Fruit fly (Drosophila melanogaster) whole organism, wandering third instar larva: ENCODE measurements around the gene CG12702.

Source experiments
- Abd-B ChIP-seq: fragments of >200 bp; optimal IDR thresholded peaks from 2 replicates; lab custom pipeline; 2017; ENCODE audit warnings: missing biosample characterization, missing genetic modification characterization
- CG32264 ChIP-seq: fragments of 200-800 bp; sonication (Bioruptor generic); optimal IDR thresholded peaks from 2 replicates; lab custom pipeline; 2016; ENCODE audit warnings: missing biosample characterization, missing genetic modification characterization
- CG9705 ChIP-seq: fragments of 200-800 bp; sonication (Bioruptor generic); optimal IDR thresholded peaks from 2 replicates; lab custom pipeline; 2018; ENCODE audit warnings: missing biosample characterization, mild to moderate bottlenecking, missing genetic modification characterization
- CrebA ChIP-seq: fragments of 200-800 bp; sonication (Bioruptor generic); optimal IDR thresholded peaks from 2 replicates; lab custom pipeline; 2016; ENCODE audit warnings: missing biosample characterization, mild to moderate bottlenecking, missing genetic modification characterization, borderline replicate concordance
- Dfd ChIP-seq: fragments of >200 bp; optimal IDR thresholded peaks from 2 replicates; lab custom pipeline; 2017; ENCODE audit warnings: missing biosample characterization, missing genetic modification characterization
- Dif ChIP-seq: fragments of 200-275, 200-300 bp; sonication (Bioruptor generic); optimal IDR thresholded peaks from 2 replicates; lab custom pipeline; 2018; ENCODE audit warnings: missing biosample characterization, missing genetic modification characterization; ENCODE audit not compliant: partially characterized antibody
- GATAd ChIP-seq: sonication (Bioruptor generic); optimal IDR thresholded peaks from 2 replicates; lab custom pipeline; 2016; ENCODE audit warnings: missing biosample characterization, missing genetic modification characterization
- HLH106 ChIP-seq: fragments of 200-800 bp; optimal IDR thresholded peaks from 3 replicates; lab custom pipeline; 2019; ENCODE audit warnings: missing biosample characterization, mild to moderate bottlenecking, missing genetic modification characterization, moderate library complexity
- Hnf4 ChIP-seq: fragments of 200-800 bp; sonication (Bioruptor generic); optimal IDR thresholded peaks from 2 replicates; lab custom pipeline; 2016; ENCODE audit warnings: missing biosample characterization, mild to moderate bottlenecking, missing genetic modification characterization
- Hr78 ChIP-seq: fragments of >200 bp; optimal IDR thresholded peaks from 2 replicates; lab custom pipeline; 2017; ENCODE audit warnings: missing biosample characterization, missing genetic modification characterization
- Hr83 ChIP-seq: fragments of 200-300 bp; sonication (Bioruptor generic); optimal IDR thresholded peaks from 2 replicates; lab custom pipeline; 2016; ENCODE audit warnings: missing biosample characterization, mild to moderate bottlenecking, missing genetic modification characterization, moderate library complexity; ENCODE audit not compliant: poor library complexity, severe bottlenecking
- Jra ChIP-seq: sonication (Bioruptor generic); optimal IDR thresholded peaks from 2 replicates; lab custom pipeline; 2016; ENCODE audit warnings: missing biosample characterization, missing genetic modification characterization
- Mio ChIP-seq: sonication (Bioruptor generic); optimal IDR thresholded peaks from 2 replicates; lab custom pipeline; 2016; ENCODE audit warnings: missing biosample characterization, missing genetic modification characterization
- Myc ChIP-seq: fragments of >200 bp; optimal IDR thresholded peaks from 2 replicates; lab custom pipeline; 2017
- N ChIP-seq: fragments of >200 bp; optimal IDR thresholded peaks from 2 replicates; lab custom pipeline; 2018; ENCODE audit warnings: missing biosample characterization, missing external identifiers, missing genetic modification characterization
- OdsH ChIP-seq: fragments of 200-800 bp; sonication (Bioruptor generic); optimal IDR thresholded peaks from 2 replicates; lab custom pipeline; 2016; ENCODE audit warnings: missing biosample characterization, mild to moderate bottlenecking, missing genetic modification characterization
- Rel ChIP-seq, 2 experiments: fragments of 200-800 bp; sonication (Bioruptor generic) in 1 of 2; optimal IDR thresholded peaks; 2 replicates in 1 of 2; 3 replicates in 1 of 2; lab custom pipeline; 2016 to 2019; ENCODE audit warnings: mild to moderate bottlenecking in 2 of 2, missing biosample characterization in 2 of 2, missing genetic modification characterization in 2 of 2, moderate library complexity in 1 of 2
- Sp1 ChIP-seq: fragments of 200-800 bp; sonication (Bioruptor generic); optimal IDR thresholded peaks from 3 replicates; lab custom pipeline; 2019; ENCODE audit warnings: missing biosample characterization, mild to moderate bottlenecking, missing genetic modification characterization, moderate library complexity
- Vsx2 ChIP-seq: fragments of 200-300, 225-300 bp; sonication (Bioruptor generic); optimal IDR thresholded peaks from 2 replicates; lab custom pipeline; 2018; ENCODE audit warnings: missing biosample characterization, missing genetic modification characterization; ENCODE audit not compliant: partially characterized antibody
- br ChIP-seq: fragments of 200-800 bp; sonication (Bioruptor generic); optimal IDR thresholded peaks from 2 replicates; lab custom pipeline; 2016; ENCODE audit warnings: missing biosample characterization, missing genetic modification characterization
- brk ChIP-seq: fragments of 200-800 bp; sonication (Bioruptor generic); optimal IDR thresholded peaks from 2 replicates; lab custom pipeline; 2016; ENCODE audit warnings: missing biosample characterization, mild to moderate bottlenecking, missing genetic modification characterization
- dl ChIP-seq, 2 experiments: fragments of 175-275, 200-275 bp in 1 of 2; fragments of 200-275 bp in 1 of 2; sonication (Bioruptor generic); optimal IDR thresholded peaks; lab custom pipeline; 2018; ENCODE audit warnings: mild to moderate bottlenecking in 2 of 2, missing biosample characterization in 2 of 2, missing genetic modification characterization in 2 of 2, moderate library complexity in 2 of 2; ENCODE audit not compliant: partially characterized antibody in 2 of 2, insufficient read depth in 1 of 2
- dmrt93B ChIP-seq: fragments of 200-800 bp; sonication (Bioruptor generic); optimal IDR thresholded peaks from 2 replicates; lab custom pipeline; 2018; ENCODE audit warnings: missing biosample characterization, mild to moderate bottlenecking, missing genetic modification characterization
- dsf ChIP-seq: sonication (Bioruptor generic); optimal IDR thresholded peaks from 2 replicates; lab custom pipeline; 2016; ENCODE audit warnings: missing biosample characterization, missing genetic modification characterization, borderline replicate concordance
- ey ChIP-seq: fragments of 200-800 bp; sonication (Bioruptor generic); optimal IDR thresholded peaks from 2 replicates; lab custom pipeline; 2016; ENCODE audit warnings: missing biosample characterization, missing genetic modification characterization
- foxo ChIP-seq, 2 experiments: fragments of 200-800 bp; sonication (Bioruptor generic); optimal IDR thresholded peaks; 2 replicates in 1 of 2; 3 replicates in 1 of 2; lab custom pipeline; 2016 to 2017; ENCODE audit warnings: missing biosample characterization in 2 of 2, missing genetic modification characterization in 2 of 2
- fru ChIP-seq: fragments of 200-800 bp; sonication (Bioruptor generic); optimal IDR thresholded peaks from 3 replicates; lab custom pipeline; 2016; ENCODE audit warnings: missing biosample characterization, mild to moderate bottlenecking, missing genetic modification characterization
- h ChIP-seq: fragments of 200-800 bp; sonication (Bioruptor generic); optimal IDR thresholded peaks from 3 replicates; lab custom pipeline; 2016; ENCODE audit warnings: missing biosample characterization, mild to moderate bottlenecking, missing genetic modification characterization
- jim ChIP-seq: fragments of 175-275, 200-325 bp; sonication (Bioruptor generic); optimal IDR thresholded peaks from 2 replicates; lab custom pipeline; 2016; ENCODE audit warnings: missing biosample characterization, mild to moderate bottlenecking, missing genetic modification characterization
- lola ChIP-seq: fragments of >200 bp; optimal IDR thresholded peaks from 2 replicates; lab custom pipeline; 2017; ENCODE audit warnings: missing biosample characterization, missing genetic modification characterization
- pan ChIP-seq: fragments of >200 bp; optimal IDR thresholded peaks from 2 replicates; lab custom pipeline; 2017
- psq ChIP-seq: fragments of 200-800 bp; sonication (Bioruptor generic); optimal IDR thresholded peaks from 3 replicates; lab custom pipeline; 2017; ENCODE audit warnings: missing biosample characterization, mild to moderate bottlenecking, missing genetic modification characterization, moderate library complexity
- rgr ChIP-seq: fragments of 200-800 bp; sonication (Bioruptor generic); optimal IDR thresholded peaks from 3 replicates; lab custom pipeline; 2016; ENCODE audit warnings: missing biosample characterization, mild to moderate bottlenecking, missing genetic modification characterization
- sage ChIP-seq: fragments of 200-800 bp; sonication (Bioruptor generic); optimal IDR thresholded peaks from 2 replicates; lab custom pipeline; 2016; ENCODE audit warnings: missing biosample characterization, mild to moderate bottlenecking, missing genetic modification characterization
- sv ChIP-seq: fragments of 200-800 bp; sonication (Bioruptor generic); optimal IDR thresholded peaks from 3 replicates; lab custom pipeline; 2016; ENCODE audit warnings: missing biosample characterization, missing genetic modification characterization
- tai ChIP-seq: sonication (Bioruptor generic); optimal IDR thresholded peaks from 2 replicates; lab custom pipeline; 2016; ENCODE audit warnings: missing biosample characterization, missing genetic modification characterization
- woc ChIP-seq: sonication (Bioruptor generic); optimal IDR thresholded peaks from 2 replicates; lab custom pipeline; 2016; ENCODE audit warnings: missing biosample characterization, mild to moderate bottlenecking, missing genetic modification characterization

Gene CG12702

DNA sequence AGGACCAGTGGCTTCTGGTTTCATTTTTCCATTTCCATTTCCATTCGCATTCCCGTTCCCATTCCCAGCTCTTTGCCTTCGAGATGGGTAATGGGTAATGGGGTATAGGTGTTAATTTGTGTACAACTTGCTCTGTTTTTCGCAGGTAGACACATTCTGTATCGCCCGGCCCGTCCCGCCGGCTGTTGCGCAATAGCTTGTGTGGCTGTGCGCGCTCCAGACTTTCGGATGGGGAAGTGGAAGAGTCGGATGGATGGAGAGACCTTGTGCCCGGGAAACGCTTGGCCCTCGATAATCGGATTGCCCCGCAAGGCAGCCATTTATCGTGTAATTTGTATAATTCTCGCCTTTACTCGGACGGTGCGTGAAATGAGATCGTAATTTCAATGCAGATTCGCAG lies 11.0 kb downstream of the CG12702 start:
- TF ChIP-seq lola (GFP tag; lab: Kevin White, UChicago) (no peak), tai (no peak), GATAd (no peak), woc (GFP tag; lab: Kevin White, UChicago) (no peak), CrebA (GFP tag; lab: Kevin White, UChicago) (no peak), Dfd (GFP tag; lab: Kevin White, UChicago) (no peak), dsf (GFP tag; lab: Kevin White, UChicago) (no peak), dmrt93B (GFP tag; lab: Kevin White, UChicago) (no peak), sv (GFP tag; lab: Kevin White, UChicago) (no peak), Hr83 (GFP tag; lab: Kevin White, UChicago) (no peak), foxo (GFP tag; optimal IDR thresholded peaks at IDR 0.05; lab: Kevin White, UChicago) (no peak), Mio (no peak), Hnf4 (GFP tag; lab: Kevin White, UChicago) (no peak), dl (GFP tag; optimal IDR thresholded peaks at IDR 0.05; lab: Kevin White, UChicago; ENCODE audit: insufficient read depth in 1 of 2, partially characterized antibody in 2 of 2) (no peak), ey (GFP tag; lab: Kevin White, UChicago) (no peak), Jra (GFP tag; lab: Kevin White, UChicago) (no peak), Vsx2 (GFP tag; lab: Kevin White, UChicago) (no peak), Abd-B (no peak), br (no peak), CG32264 (GFP tag; lab: Kevin White, UChicago) (no peak)
- TF ChIP-seq, all 38 proteins: peak for 0

DNA sequence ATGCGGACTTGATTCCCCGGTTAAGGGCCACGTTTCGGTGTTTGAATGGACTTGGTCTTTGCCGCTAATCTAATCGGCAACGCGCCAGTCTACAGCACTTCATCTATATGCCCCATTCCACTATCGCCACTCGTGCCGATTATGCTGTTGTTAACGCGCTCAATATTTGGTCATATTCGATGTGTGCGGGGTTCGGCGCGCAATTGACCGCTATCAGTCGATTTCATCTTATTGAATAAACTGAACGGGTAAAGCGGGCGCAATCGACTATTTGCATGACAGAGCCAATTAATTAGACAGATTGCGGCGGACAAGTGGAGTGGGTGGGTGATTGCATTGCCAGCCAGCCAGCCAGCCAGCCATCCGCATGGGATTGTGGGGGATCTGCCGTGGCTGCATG lies 12.3 kb downstream of the CG12702 start:
- TF ChIP-seq jim (GFP tag; lab: Kevin White, UChicago) = no peak
- TF ChIP-seq dsf (GFP tag; lab: Kevin White, UChicago) = no peak
- TF ChIP-seq Hnf4 (GFP tag; lab: Kevin White, UChicago) = no peak
- no peak for TF ChIP-seq ey (GFP tag; lab: Kevin White, UChicago)
- no peak for TF ChIP-seq GATAd
- TF ChIP-seq lola (GFP tag; lab: Kevin White, UChicago) = no peak
- no peak for TF ChIP-seq dl (GFP tag; optimal IDR thresholded peaks at IDR 0.05; lab: Kevin White, UChicago; ENCODE audit: insufficient read depth in 1 of 2, partially characterized antibody in 2 of 2)
- no peak for TF ChIP-seq Dfd (GFP tag; lab: Kevin White, UChicago)
- TF ChIP-seq CG32264 (GFP tag; lab: Kevin White, UChicago) = no peak
- no peak for TF ChIP-seq rgr (GFP tag; lab: Kevin White, UChicago)
- no peak for TF ChIP-seq brk
- TF ChIP-seq Myc (lab: Kevin White, UChicago) = no peak
- TF ChIP-seq N (GFP tag; lab: Kevin White, UChicago) = no peak
- no peak for TF ChIP-seq h
- no peak for TF ChIP-seq CG9705 (GFP tag; lab: Kevin White, UChicago)
- no peak for TF ChIP-seq Sp1 (GFP tag; lab: Kevin White, UChicago)
- no peak for TF ChIP-seq dmrt93B (GFP tag; lab: Kevin White, UChicago)
- TF ChIP-seq br = no peak
- TF ChIP-seq woc (GFP tag; lab: Kevin White, UChicago) = no peak
- TF ChIP-seq tai = no peak

DNA sequence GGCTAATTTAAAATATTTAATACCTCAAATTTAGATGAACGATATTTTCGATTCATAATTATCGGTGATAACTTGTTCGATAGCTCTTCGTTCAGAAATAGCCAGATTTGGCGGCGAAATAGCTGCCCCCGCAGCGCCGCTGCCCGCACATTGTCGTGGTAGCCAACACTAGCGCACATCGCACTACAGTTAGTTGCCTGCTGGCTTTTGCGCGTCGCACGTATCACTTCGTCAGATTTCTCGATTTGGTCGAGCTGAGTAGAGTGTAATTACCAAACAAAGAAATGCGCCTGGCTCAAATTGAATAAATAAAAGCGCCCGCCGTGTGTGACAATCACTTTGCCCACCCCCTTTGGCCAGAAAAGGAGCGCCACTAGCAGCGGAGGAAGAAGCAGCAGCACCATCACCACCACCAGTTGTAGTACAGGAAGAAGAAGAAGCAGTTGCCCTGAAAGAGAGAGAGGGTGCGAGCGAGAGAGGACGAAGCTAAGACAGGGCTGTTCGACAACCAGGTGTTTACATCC lies 14.0 kb downstream of the CG12702 start, which contains the start of gene Abcd3:
TSS of gene Abcd3 (plus strand) at position 145 of the 524 bp plus-strand sequence.
- TF ChIP-seq Dif (GFP tag; lab: Kevin White, UChicago) (no peak), CG32264 (GFP tag; lab: Kevin White, UChicago) (no peak), Sp1 (GFP tag; lab: Kevin White, UChicago) (peak; percentile 47), rgr (GFP tag; lab: Kevin White, UChicago) (peak; percentile 0), dsf (GFP tag; lab: Kevin White, UChicago) (no peak), Hr78 (GFP tag; lab: Kevin White, UChicago) (no peak), sage (GFP tag; lab: Kevin White, UChicago) (no peak), br (peak; percentile 27), psq (GFP tag; lab: Kevin White, UChicago) (peak; percentile 7), fru (GFP tag; lab: Kevin White, UChicago) (peak; percentile 34), woc (GFP tag; lab: Kevin White, UChicago) (peak; percentile 9), Hr83 (GFP tag; lab: Kevin White, UChicago) (no peak), dmrt93B (GFP tag; lab: Kevin White, UChicago) (no peak), Hnf4 (GFP tag; lab: Kevin White, UChicago) (no peak), HLH106 (tag; lab: Kevin White, UChicago) (peak; percentile 9), Rel (GFP tag; optimal IDR thresholded peaks at IDR 0.05; lab: Kevin White, UChicago) (no peak), Rel (tag; optimal IDR thresholded peaks at IDR 0.05; lab: Kevin White, UChicago) (peak; percentile 15), Myc (lab: Kevin White, UChicago) (peak; percentile 88), CG9705 (GFP tag; lab: Kevin White, UChicago) (no peak), tai (no peak), OdsH (peak; percentile 22), h (peak; percentile 28), pan (no peak), dl (GFP tag; optimal IDR thresholded peaks at IDR 0.05; lab: Kevin White, UChicago; ENCODE audit: insufficient read depth in 1 of 2, partially characterized antibody in 2 of 2) (no peak)
